Fruit fly (Drosophila melanogaster) whole organism, embryonic: ENCODE results near the gene mld.
A peak's percentile ranks its signal among the peaks of the same experiment; 100 is the strongest.

Source experiments
- Ada2b ChIP-seq: fragments of 200-800 bp; sonication (Bioruptor generic); IDR thresholded peaks from 2 replicates; pipeline ENCODE4 v1.3.6; 2022; ENCODE audit warnings: missing biosample characterization, missing genetic modification characterization
- B-H2 ChIP-seq: fragments of 200-800 bp; sonication (Bioruptor generic); optimal IDR thresholded peaks from 2 replicates; lab custom pipeline; 2018; ENCODE audit warnings: missing biosample characterization, mild to moderate bottlenecking, missing genetic modification characterization
- CG10147 ChIP-seq: fragments of 200-800 bp; sonication (Bioruptor generic); optimal IDR thresholded peaks from 2 replicates; lab custom pipeline; 2019; ENCODE audit warnings: missing biosample characterization, mild to moderate bottlenecking, missing genetic modification characterization, moderate library complexity
- CG11723 ChIP-seq: fragments of 200-800 bp; sonication (Bioruptor generic); optimal IDR thresholded peaks from 2 replicates; lab custom pipeline; 2017; ENCODE audit warnings: missing biosample characterization, mild to moderate bottlenecking, missing genetic modification characterization
- CG12236 ChIP-seq: fragments of 200-800 bp; sonication (Bioruptor generic); optimal IDR thresholded peaks from 2 replicates; lab custom pipeline; 2016; ENCODE audit warnings: missing biosample characterization, missing genetic modification characterization
- CG12659 ChIP-seq: fragments of 200-800 bp; sonication (Bioruptor generic); optimal IDR thresholded peaks from 3 replicates; lab custom pipeline; 2017; ENCODE audit warnings: mild to moderate bottlenecking, missing biosample characterization, missing genetic modification reagents, missing genetic modification characterization
- CG14667 ChIP-seq: fragments of 200-800 bp; sonication (Bioruptor generic); IDR thresholded peaks from 2 replicates; pipeline ENCODE4 v1.3.6; 2022; ENCODE audit warnings: missing biosample characterization, missing genetic modification characterization
- CG15011 ChIP-seq: fragments of 200-800 bp; sonication (Bioruptor generic); optimal IDR thresholded peaks from 3 replicates; lab custom pipeline; 2018; ENCODE audit warnings: missing biosample characterization, mild to moderate bottlenecking, missing genetic modification characterization
- CG15601 ChIP-seq: fragments of 200-800 bp; sonication (Bioruptor generic); optimal IDR thresholded peaks from 3 replicates; lab custom pipeline; 2019; ENCODE audit warnings: missing biosample characterization, mild to moderate bottlenecking, missing genetic modification characterization, moderate library complexity
- CG1647 ChIP-seq: fragments of 200-800 bp; sonication (Bioruptor generic); optimal IDR thresholded peaks from 3 replicates; lab custom pipeline; 2016; ENCODE audit warnings: missing biosample characterization, missing genetic modification characterization
- CG17612 ChIP-seq: fragments of 200-800 bp; sonication (Bioruptor generic); IDR thresholded peaks from 2 replicates; pipeline ENCODE4 v1.3.6; 2022; ENCODE audit warnings: missing biosample characterization, missing genetic modification characterization
- CG17829 ChIP-seq: fragments of 200-800 bp; optimal IDR thresholded peaks from 2 replicates; lab custom pipeline; 2019; ENCODE audit warnings: missing biosample characterization, mild to moderate bottlenecking, missing genetic modification characterization, moderate library complexity
- CG18764 ChIP-seq: fragments of 200-800 bp; sonication (Bioruptor generic); optimal IDR thresholded peaks from 3 replicates; lab custom pipeline; 2016; ENCODE audit warnings: missing biosample characterization, missing genetic modification characterization
- CG3281 ChIP-seq: fragments of 200-800 bp; sonication (Bioruptor generic); optimal IDR thresholded peaks from 3 replicates; lab custom pipeline; 2017; ENCODE audit warnings: missing biosample characterization, mild to moderate bottlenecking, missing genetic modification characterization
- CG6272 ChIP-seq: fragments of 200-800 bp; sonication (Bioruptor generic); IDR thresholded peaks from 2 replicates; pipeline ENCODE4 v1.3.6; 2022; ENCODE audit warnings: missing biosample characterization, missing genetic modification characterization
- CG7357 ChIP-seq: fragments of 200-800 bp; sonication (Bioruptor generic); IDR thresholded peaks from 3 replicates; pipeline ENCODE4 v1.3.6; 2022; ENCODE audit warnings: missing biosample characterization, missing genetic modification characterization
- CG7372 ChIP-seq: fragments of 200-800 bp; sonication (Bioruptor generic); IDR thresholded peaks from 2 replicates; pipeline ENCODE4 v1.3.6; 2022; ENCODE audit warnings: missing biosample characterization, missing genetic modification characterization
- CG7987 ChIP-seq: fragments of 200-800 bp; sonication (Bioruptor generic); optimal IDR thresholded peaks from 2 replicates; lab custom pipeline; 2018; ENCODE audit warnings: missing biosample characterization, mild to moderate bottlenecking, missing genetic modification characterization, moderate library complexity
- CG8281 ChIP-seq: fragments of 200-800 bp; sonication (Bioruptor generic); optimal IDR thresholded peaks from 2 replicates; lab custom pipeline; 2018; ENCODE audit warnings: missing biosample characterization, mild to moderate bottlenecking, missing genetic modification characterization, moderate library complexity
- CG8765 ChIP-seq: fragments of 200-800 bp; sonication (Bioruptor generic); IDR thresholded peaks from 2 replicates; pipeline ENCODE4 v1.3.6; 2022; ENCODE audit warnings: missing biosample characterization, missing genetic modification characterization
- CG9609 ChIP-seq: fragments of 200-800 bp; sonication (Bioruptor generic); optimal IDR thresholded peaks from 3 replicates; lab custom pipeline; 2016; ENCODE audit warnings: missing biosample characterization, missing genetic modification characterization
- CG9817 ChIP-seq: fragments of 200-800 bp; sonication (Bioruptor generic); optimal IDR thresholded peaks from 2 replicates; lab custom pipeline; 2018; ENCODE audit warnings: missing biosample characterization, mild to moderate bottlenecking, missing genetic modification characterization, moderate library complexity
- Camta ChIP-seq: fragments of 200-800 bp; sonication (Bioruptor generic); optimal IDR thresholded peaks from 2 replicates; lab custom pipeline; 2016; ENCODE audit warnings: missing biosample characterization, missing genetic modification characterization
- E2f1 ChIP-seq: fragments of 200-800 bp; sonication (Bioruptor generic); IDR thresholded peaks from 2 replicates; pipeline ENCODE4 v1.3.6; 2022; ENCODE audit warnings: missing biosample characterization, missing genetic modification characterization
- Fer1 ChIP-seq: fragments of 200-800 bp; sonication (Bioruptor generic); optimal IDR thresholded peaks from 2 replicates; lab custom pipeline; 2017; ENCODE audit warnings: missing biosample characterization, mild to moderate bottlenecking, missing genetic modification characterization
- HLH54F ChIP-seq: fragments of 200-800 bp; sonication (Bioruptor generic); optimal IDR thresholded peaks from 3 replicates; lab custom pipeline; 2016; ENCODE audit warnings: missing biosample characterization, missing genetic modification characterization
- Jarid2 ChIP-seq: fragments of 200-800 bp; sonication (Bioruptor generic); optimal IDR thresholded peaks from 3 replicates; lab custom pipeline; 2017; ENCODE audit warnings: mild to moderate bottlenecking, missing biosample characterization, missing genetic modification reagents, missing genetic modification characterization
- MBD-R2 ChIP-seq: fragments of 200-800 bp; sonication (Bioruptor generic); IDR thresholded peaks from 2 replicates; pipeline ENCODE4 v1.3.6; 2022; ENCODE audit warnings: missing biosample characterization, missing genetic modification characterization
- Myb ChIP-seq: fragments of 200-800 bp; sonication (Bioruptor generic); optimal IDR thresholded peaks from 2 replicates; lab custom pipeline; 2016; ENCODE audit warnings: missing biosample characterization, missing genetic modification characterization
- Ravus ChIP-seq: fragments of 200-800 bp; sonication (Bioruptor generic); IDR thresholded peaks from 2 replicates; pipeline ENCODE4 v1.3.6; 2022; ENCODE audit warnings: missing biosample characterization, missing genetic modification characterization
- Sox102F ChIP-seq: fragments of 200-800 bp; sonication (Bioruptor generic); optimal IDR thresholded peaks from 2 replicates; lab custom pipeline; 2018; ENCODE audit warnings: missing biosample characterization, mild to moderate bottlenecking, missing genetic modification characterization, moderate library complexity
- Stat92E ChIP-seq, 3 experiments: fragments of >200 bp in 2 of 3; fragments of 200-800 bp in 1 of 3; sonication (Bioruptor generic) in 1 of 3; optimal IDR thresholded peaks; 2 replicates each; lab custom pipeline; 2017 to 2019; ENCODE audit warnings: missing biosample characterization in 3 of 3, missing genetic modification characterization in 3 of 3, mild to moderate bottlenecking in 1 of 3, moderate library complexity in 1 of 3
- ase ChIP-seq: fragments of 200-800 bp; sonication (Bioruptor generic); IDR thresholded peaks from 3 replicates; pipeline ENCODE4 v1.3.6; 2022; ENCODE audit warnings: missing biosample characterization, missing genetic modification characterization
- bsh ChIP-seq, 2 experiments: fragments of 200-800 bp; sonication (Bioruptor generic); optimal IDR thresholded peaks; 2 replicates each; lab custom pipeline; 2017 to 2018; ENCODE audit warnings: mild to moderate bottlenecking in 2 of 2, missing biosample characterization in 2 of 2, missing genetic modification characterization in 2 of 2, moderate library complexity in 1 of 2
- cwo ChIP-seq: fragments of 200-800 bp; sonication (Bioruptor generic); optimal IDR thresholded peaks from 3 replicates; lab custom pipeline; 2017; ENCODE audit warnings: missing biosample characterization, missing genetic modification characterization, mild to moderate bottlenecking, moderate library complexity, missing genetic modification reagents
- danr ChIP-seq: fragments of 200-800 bp; sonication (Bioruptor generic); IDR thresholded peaks from 2 replicates; pipeline ENCODE4 v1.3.6; 2022; ENCODE audit warnings: missing biosample characterization, missing genetic modification characterization
- dmrt99B ChIP-seq: fragments of 200-800 bp; sonication (Bioruptor generic); optimal IDR thresholded peaks from 2 replicates; lab custom pipeline; 2018; ENCODE audit warnings: missing biosample characterization, mild to moderate bottlenecking, missing genetic modification characterization, moderate library complexity
- dpn ChIP-seq, 2 experiments: fragments of 200-800 bp; sonication (Bioruptor generic); optimal IDR thresholded peaks; 3 replicates each; lab custom pipeline; 2016; ENCODE audit warnings: missing biosample characterization in 2 of 2, missing genetic modification characterization in 2 of 2
- fd64A ChIP-seq: fragments of 200-800 bp; sonication (Bioruptor generic); optimal IDR thresholded peaks from 3 replicates; lab custom pipeline; 2018; ENCODE audit warnings: missing biosample characterization, mild to moderate bottlenecking, missing genetic modification characterization
- ind ChIP-seq: fragments of 200-800 bp; sonication (Bioruptor generic); optimal IDR thresholded peaks from 3 replicates; lab custom pipeline; 2016; ENCODE audit warnings: missing biosample characterization, missing genetic modification characterization
- kah ChIP-seq: fragments of 200-800 bp; sonication (Bioruptor generic); optimal IDR thresholded peaks from 2 replicates; lab custom pipeline; 2018; ENCODE audit warnings: missing biosample characterization, mild to moderate bottlenecking, missing genetic modification characterization
- nerfin-1 ChIP-seq: fragments of 200-800 bp; sonication (Bioruptor generic); optimal IDR thresholded peaks from 3 replicates; lab custom pipeline; 2019; ENCODE audit warnings: missing biosample characterization, mild to moderate bottlenecking, missing genetic modification characterization, moderate library complexity
- nmo ChIP-seq: fragments of 200-800 bp; sonication (Bioruptor generic); optimal IDR thresholded peaks from 2 replicates; lab custom pipeline; 2018; ENCODE audit warnings: missing biosample characterization, mild to moderate bottlenecking, missing genetic modification characterization, moderate library complexity
- pan ChIP-seq, 4 experiments: fragments of >200 bp in 3 of 4; fragments of 200-800 bp in 1 of 4; sonication (Bioruptor generic) in 1 of 4; optimal IDR thresholded peaks in 3 of 4; IDR thresholded peaks in 1 of 4; 2 replicates each; pipeline versions ENCODE4 v1.3.6 to Lab custom; 2017 to 2022; ENCODE audit warnings: missing biosample characterization in 2 of 4, missing genetic modification characterization in 2 of 4, mixed read lengths in 1 of 4
- pfk ChIP-seq: fragments of 200-800 bp; sonication (Bioruptor generic); optimal IDR thresholded peaks from 2 replicates; lab custom pipeline; 2018; ENCODE audit warnings: missing biosample characterization, mild to moderate bottlenecking, missing genetic modification characterization, moderate library complexity
- prd ChIP-seq, 3 experiments: fragments of >200 bp in 2 of 3; fragments of 200-800 bp in 1 of 3; sonication (Bioruptor generic) in 1 of 3; optimal IDR thresholded peaks in 2 of 3; IDR thresholded peaks in 1 of 3; 2 replicates in 2 of 3; 3 replicates in 1 of 3; pipeline versions ENCODE4 v1.3.6 to Lab custom; 2017 to 2022; ENCODE audit warnings: missing biosample characterization in 1 of 3, missing genetic modification characterization in 1 of 3
- psq ChIP-seq: fragments of 200-800 bp; sonication (Bioruptor generic); optimal IDR thresholded peaks from 2 replicates; lab custom pipeline; 2017; ENCODE audit warnings: missing biosample characterization, missing genetic modification characterization
- sob ChIP-seq: fragments of 200-800 bp; sonication (Bioruptor generic); IDR thresholded peaks from 2 replicates; pipeline ENCODE4 v1.3.6; 2022; ENCODE audit warnings: missing biosample characterization, missing genetic modification characterization
- tin ChIP-seq: fragments of 200-800 bp; sonication (Bioruptor generic); optimal IDR thresholded peaks from 3 replicates; lab custom pipeline; 2016; ENCODE audit warnings: missing biosample characterization, missing genetic modification characterization

The mld gene

dm6 chr3R:24571386-24572124 lies 13.9 kb upstream of the mld start (continued):
- TF ChIP-seq prd (optimal IDR thresholded peaks at IDR 0.05; lab: Kevin White, UChicago) (no peak), prd (GFP tag; IDR thresholded peaks at IDR 0.05; lab: Robert Waterston, UW) (no peak), Fer1 (GFP tag; lab: Kevin White, UChicago) (peak; percentile 26), bsh (GFP tag; optimal IDR thresholded peaks at IDR 0.05; lab: Kevin White, UChicago) (no peak), psq (GFP tag; lab: Kevin White, UChicago) (no peak), HLH54F (GFP tag; lab: Kevin White, UChicago) (no peak), Myb (GFP tag; lab: Kevin White, UChicago) (no peak), CG14667 (no peak), nerfin-1 (no peak), pan (optimal IDR thresholded peaks at IDR 0.05; lab: Kevin White, UChicago) (no peak), pan (GFP tag; optimal IDR thresholded peaks at IDR 0.05 in 1 of 2, IDR thresholded peaks at IDR 0.05 in 1 of 2) (peak in 1 of 2 experiments; percentile 35), dmrt99B (tag; lab: Kevin White, UChicago) (no peak), tin (GFP tag; lab: Kevin White, UChicago) (no peak), Jarid2 (GFP tag; lab: Kevin White, UChicago) (peak; percentile 68), Ada2b (GFP tag; lab: Robert Waterston, UW) (no peak), sob (0 out of 2 replicates have a peak, but pooled peaks have one; percentile 16), CG7372 (GFP tag; lab: Robert Waterston, UW) (no peak), CG8281 (tag; lab: Kevin White, UChicago) (no peak), Ravus (GFP tag; lab: Robert Waterston, UW) (no peak), B-H2 (GFP tag; lab: Kevin White, UChicago) (peak; percentile 17), fd64A (GFP tag; lab: Kevin White, UChicago) (no peak), CG8765 (GFP tag; lab: Robert Waterston, UW) (no peak), CG17829 (tag; lab: Kevin White, UChicago) (no peak), CG9817 (no peak), Stat92E (GFP tag; optimal IDR thresholded peaks at IDR 0.05; lab: Kevin White, UChicago) (no peak), MBD-R2 (no peak), Camta (GFP tag; lab: Kevin White, UChicago) (no peak), CG12659 (GFP tag; lab: Kevin White, UChicago) (no peak), CG11723 (GFP tag; lab: Kevin White, UChicago) (no peak), CG10147 (GFP tag; lab: Kevin White, UChicago) (no peak), CG17612 (GFP tag; lab: Robert Waterston, UW) (no peak), nmo (GFP tag; lab: Kevin White, UChicago) (no peak), ind (GFP tag; lab: Kevin White, UChicago) (no peak), cwo (peak; percentile 58), ase (GFP tag; lab: Robert Waterston, UW) (no peak), CG7987 (GFP tag; lab: Kevin White, UChicago) (no peak), danr (no peak), CG7357 (GFP tag; lab: Robert Waterston, UW) (no peak), CG9609 (GFP tag; lab: Kevin White, UChicago) (no peak), pfk (GFP tag; lab: Kevin White, UChicago) (no peak), Sox102F (no peak), CG12236 (GFP tag; lab: Kevin White, UChicago) (no peak), CG15011 (GFP tag; lab: Kevin White, UChicago) (no peak), CG15601 (tag; lab: Kevin White, UChicago) (no peak), CG18764 (GFP tag; lab: Kevin White, UChicago) (no peak), dpn (GFP tag; optimal IDR thresholded peaks at IDR 0.05; lab: Kevin White, UChicago) (no peak), E2f1 (GFP tag; lab: Robert Waterston, UW) (no peak), kah (no peak), CG3281 (GFP tag; lab: Kevin White, UChicago) (no peak), CG6272 (GFP tag; lab: Robert Waterston, UW) (no peak), CG1647 (GFP tag; lab: Kevin White, UChicago) (no peak)
